Worm (Caenorhabditis elegans) whole organism, late embryonic: ENCODE measurements around the gene ref-1.

Source experiments
- C08G9.2 ChIP-seq: sonication (generic microtip); optimal IDR thresholded peaks from 2 replicates; lab custom pipeline; 2016; ENCODE audit warnings: mild to moderate bottlenecking, missing genetic modification characterization, moderate library complexity, missing compliant biosample characterization
- C38D4.7 ChIP-seq: fragments of 200-800 bp; sonication (Bioruptor generic); optimal IDR thresholded peaks from 2 replicates; lab custom pipeline; 2018; ENCODE audit warnings: mild to moderate bottlenecking, missing genetic modification characterization, moderate library complexity, missing compliant biosample characterization
- K02D7.2 ChIP-seq: sonication (generic microtip); optimal IDR thresholded peaks from 2 replicates; lab custom pipeline; 2017; ENCODE audit warnings: mild to moderate bottlenecking, missing genetic modification characterization, missing compliant biosample characterization
- K09A11.1 ChIP-seq: sonication (generic microtip); optimal IDR thresholded peaks from 2 replicates; lab custom pipeline; 2017; ENCODE audit warnings: antibody characterized with exemption, mild to moderate bottlenecking, missing genetic modification characterization, missing compliant biosample characterization; ENCODE audit not compliant: insufficient read depth
- T23F11.4 ChIP-seq: fragments of 200-800 bp; sonication (Bioruptor generic); optimal IDR thresholded peaks from 2 replicates; lab custom pipeline; 2018; ENCODE audit warnings: mild to moderate bottlenecking, missing genetic modification characterization, missing compliant biosample characterization
- ceh-14 ChIP-seq: sonication (generic microtip); optimal IDR thresholded peaks from 2 replicates; lab custom pipeline; 2016; ENCODE audit warnings: missing genotype, missing genetic modification characterization, missing compliant biosample characterization
- ceh-18 ChIP-seq: sonication (generic microtip); optimal IDR thresholded peaks from 2 replicates; lab custom pipeline; 2016; ENCODE audit warnings: missing genetic modification characterization, missing compliant biosample characterization
- ceh-19 ChIP-seq: fragments of 200-800 bp; sonication (Bioruptor generic); optimal IDR thresholded peaks from 2 replicates; lab custom pipeline; 2018; ENCODE audit warnings: mild to moderate bottlenecking, missing genetic modification characterization, missing compliant biosample characterization
- ceh-24 ChIP-seq: sonication (generic microtip); optimal IDR thresholded peaks from 2 replicates; lab custom pipeline; 2016; ENCODE audit warnings: mild to moderate bottlenecking, missing genetic modification characterization, missing compliant biosample characterization
- ceh-30 ChIP-seq: fragments of 150-350 bp; optimal IDR thresholded peaks from 2 replicates; lab custom pipeline; 2014; ENCODE audit warnings: missing biosample characterization, missing genetic modification characterization
- ceh-31 ChIP-seq: sonication (generic microtip); optimal IDR thresholded peaks from 2 replicates; lab custom pipeline; 2016; ENCODE audit warnings: missing genetic modification characterization, missing compliant biosample characterization
- ceh-34 ChIP-seq: sonication (generic microtip); optimal IDR thresholded peaks from 2 replicates; lab custom pipeline; 2016; ENCODE audit warnings: mild to moderate bottlenecking, missing genetic modification characterization, missing compliant biosample characterization
- ceh-45 ChIP-seq: fragments of 200-800 bp; sonication (Bioruptor generic); IDR thresholded peaks from 2 replicates; pipeline ENCODE4 v1.3.6; 2022; ENCODE audit warnings: missing genetic modification reagents, missing genetic modification characterization, missing compliant biosample characterization
- ceh-48 ChIP-seq: sonication (generic microtip); optimal IDR thresholded peaks from 2 replicates; lab custom pipeline; 2016; ENCODE audit warnings: missing genetic modification characterization, inconsistent platforms, missing compliant biosample characterization
- ceh-6 ChIP-seq: fragments of 200-800 bp; sonication (Bioruptor generic); optimal IDR thresholded peaks from 2 replicates; lab custom pipeline; 2018; ENCODE audit warnings: mild to moderate bottlenecking, missing genetic modification characterization, missing compliant biosample characterization
- ceh-9 ChIP-seq: sonication (generic microtip); optimal IDR thresholded peaks from 2 replicates; lab custom pipeline; 2016; ENCODE audit warnings: mild to moderate bottlenecking, missing genetic modification characterization, inconsistent platforms, missing compliant biosample characterization
- dmd-4 ChIP-seq: sonication (generic microtip); optimal IDR thresholded peaks from 2 replicates; lab custom pipeline; 2016; ENCODE audit warnings: borderline replicate concordance, missing genetic modification characterization, missing compliant biosample characterization
- dve-1 ChIP-seq: sonication (generic microtip); optimal IDR thresholded peaks from 2 replicates; lab custom pipeline; 2017; ENCODE audit warnings: antibody characterized with exemption, mild to moderate bottlenecking, missing genetic modification characterization, missing compliant biosample characterization
- elt-2 ChIP-seq: sonication (generic microtip); optimal IDR thresholded peaks from 2 replicates; lab custom pipeline; 2016; ENCODE audit warnings: missing genetic modification reagents, missing genetic modification characterization, missing compliant biosample characterization
- elt-4 ChIP-seq: sonication (generic microtip); optimal IDR thresholded peaks from 2 replicates; lab custom pipeline; 2016; ENCODE audit warnings: missing genetic modification characterization, missing compliant biosample characterization
- ets-4 ChIP-seq: sonication (generic microtip); optimal IDR thresholded peaks from 2 replicates; lab custom pipeline; 2016; ENCODE audit warnings: missing genetic modification characterization, missing compliant biosample characterization
- eyg-1 ChIP-seq: sonication (generic microtip); optimal IDR thresholded peaks from 2 replicates; lab custom pipeline; 2016; ENCODE audit warnings: missing genotype, missing genetic modification characterization, missing compliant biosample characterization
- gmeb-2 ChIP-seq: sonication (generic microtip); optimal IDR thresholded peaks from 2 replicates; lab custom pipeline; 2016; ENCODE audit warnings: missing genetic modification characterization, inconsistent platforms, missing compliant biosample characterization
- hlh-13 ChIP-seq: fragments of 200-800 bp; sonication (Bioruptor generic); optimal IDR thresholded peaks from 2 replicates; lab custom pipeline; 2018; ENCODE audit warnings: mild to moderate bottlenecking, missing genetic modification characterization, missing compliant biosample characterization
- hlh-30 ChIP-seq: sonication (generic microtip); optimal IDR thresholded peaks from 2 replicates; lab custom pipeline; 2017; ENCODE audit warnings: antibody characterized with exemption, missing genetic modification characterization, missing compliant biosample characterization; ENCODE audit not compliant: insufficient read depth
- hlh-6 ChIP-seq: sonication (generic microtip); optimal IDR thresholded peaks from 2 replicates; lab custom pipeline; 2016; ENCODE audit warnings: missing genotype, missing genetic modification characterization, missing compliant biosample characterization
- hlh-8 ChIP-seq: sonication (generic microtip); optimal IDR thresholded peaks from 2 replicates; lab custom pipeline; 2016; ENCODE audit warnings: missing genotype, missing genetic modification characterization, missing compliant biosample characterization
- lim-6 ChIP-seq: sonication (generic microtip); optimal IDR thresholded peaks from 2 replicates; lab custom pipeline; 2016; ENCODE audit warnings: missing genetic modification characterization, missing compliant biosample characterization
- lin-11 ChIP-seq: fragments of 200-800 bp; sonication (Bioruptor generic); optimal IDR thresholded peaks from 2 replicates; lab custom pipeline; 2018; ENCODE audit warnings: mild to moderate bottlenecking, missing genetic modification characterization, missing compliant biosample characterization
- madf-2 ChIP-seq: sonication (generic microtip); optimal IDR thresholded peaks from 2 replicates; lab custom pipeline; 2017; ENCODE audit warnings: missing genetic modification characterization, missing compliant biosample characterization
- mec-3 ChIP-seq: sonication (generic microtip); optimal IDR thresholded peaks from 2 replicates; lab custom pipeline; 2016; ENCODE audit warnings: borderline replicate concordance, missing genetic modification characterization, missing compliant biosample characterization
- nfya-1 ChIP-seq: sonication (generic microtip); optimal IDR thresholded peaks from 2 replicates; lab custom pipeline; 2017; ENCODE audit warnings: missing genetic modification characterization, mild to moderate bottlenecking, missing compliant biosample characterization, antibody characterized with exemption, moderate library complexity
- odd-2 ChIP-seq: sonication (generic microtip); optimal IDR thresholded peaks from 2 replicates; lab custom pipeline; 2017; ENCODE audit warnings: antibody characterized with exemption, mild to moderate bottlenecking, missing genetic modification characterization, missing compliant biosample characterization
- pag-3 ChIP-seq: sonication (generic microtip); optimal IDR thresholded peaks from 2 replicates; lab custom pipeline; 2016; ENCODE audit warnings: missing compliant biosample characterization, missing genetic modification characterization, borderline replicate concordance
- pat-9 ChIP-seq: fragments of 200-800 bp; sonication (Bioruptor generic); optimal IDR thresholded peaks from 2 replicates; lab custom pipeline; 2018; ENCODE audit warnings: mild to moderate bottlenecking, missing genetic modification characterization, moderate library complexity, missing compliant biosample characterization
- pha-2 ChIP-seq: sonication (generic microtip); optimal IDR thresholded peaks from 2 replicates; lab custom pipeline; 2017; ENCODE audit warnings: mild to moderate bottlenecking, missing genetic modification characterization, missing compliant biosample characterization
- pha-4 ChIP-seq: fragments of 150-350 bp; optimal IDR thresholded peaks from 2 replicates; lab custom pipeline; 2018; ENCODE audit warnings: missing biosample characterization, missing genetic modification reagents, missing genetic modification characterization
- pqm-1 ChIP-seq: sonication (generic microtip); optimal IDR thresholded peaks from 2 replicates; lab custom pipeline; 2016; ENCODE audit warnings: missing genetic modification characterization, missing compliant biosample characterization
- pros-1 ChIP-seq: fragments of 150-350 bp; optimal IDR thresholded peaks from 2 replicates; lab custom pipeline; 2014; ENCODE audit warnings: missing biosample characterization, missing genetic modification reagents, missing genetic modification characterization
- ref-2 ChIP-seq: sonication (generic microtip); optimal IDR thresholded peaks from 2 replicates; lab custom pipeline; 2016; ENCODE audit warnings: missing genetic modification characterization, missing compliant biosample characterization
- sdc-2 ChIP-seq: sonication (generic microtip); optimal IDR thresholded peaks from 2 replicates; lab custom pipeline; 2016; ENCODE audit warnings: missing genotype, missing genetic modification characterization, missing compliant biosample characterization
- sox-2 ChIP-seq: fragments of 200-800 bp; sonication (Bioruptor generic); IDR thresholded peaks from 2 replicates; pipeline ENCODE4 v1.3.6; 2022; ENCODE audit warnings: missing genetic modification reagents, missing genetic modification characterization, missing compliant biosample characterization
- syd-9 ChIP-seq: sonication (generic microtip); optimal IDR thresholded peaks from 2 replicates; lab custom pipeline; 2016; ENCODE audit warnings: mild to moderate bottlenecking, missing genetic modification characterization, moderate library complexity, missing compliant biosample characterization
- tbx-7 ChIP-seq: sonication (generic microtip); optimal IDR thresholded peaks from 2 replicates; lab custom pipeline; 2016; ENCODE audit warnings: missing genotype, missing genetic modification characterization, missing compliant biosample characterization
- unc-3 ChIP-seq, 2 experiments: fragments of 200-800 bp in 1 of 2; sonication (Bioruptor generic) in 1 of 2; sonication (generic microtip) in 1 of 2; conservative IDR thresholded peaks in 1 of 2; optimal IDR thresholded peaks in 1 of 2; 2 replicates each; pipeline versions ENCODE4 v1.3.6 to Lab custom; 2016 to 2022; ENCODE audit warnings: missing compliant biosample characterization in 2 of 2, missing genetic modification characterization in 2 of 2, missing genetic modification reagents in 1 of 2
- unc-42 ChIP-seq: sonication (generic microtip); optimal IDR thresholded peaks from 2 replicates; lab custom pipeline; 2016; ENCODE audit warnings: missing genotype, missing genetic modification characterization, missing compliant biosample characterization
- unc-55 ChIP-seq: sonication (generic microtip); optimal IDR thresholded peaks from 2 replicates; lab custom pipeline; 2017; ENCODE audit warnings: missing biosample characterization, missing genetic modification reagents, missing genetic modification characterization
- unc-86 ChIP-seq: sonication (generic microtip); optimal IDR thresholded peaks from 2 replicates; lab custom pipeline; 2016; ENCODE audit warnings: missing genetic modification characterization, missing compliant biosample characterization
- zip-5 ChIP-seq: sonication (generic microtip); optimal IDR thresholded peaks from 2 replicates; lab custom pipeline; 2016; ENCODE audit warnings: missing genetic modification characterization, missing compliant biosample characterization

The ref-1 gene

ce11 chrII:10200759-10201158 lies 17.5 kb upstream of the ref-1 start, which contains the start of gene arv-1 (continued):
- TF ChIP-seq ceh-19 (GFP tag; lab: Kevin White, UChicago): no peak
- TF ChIP-seq nfya-1: no peak
- TF ChIP-seq pat-9: no peak
- peak; percentile 19 for TF ChIP-seq elt-2 (tag; lab: Kevin White, UChicago)
- TF ChIP-seq eyg-1: no peak
- TF ChIP-seq sox-2 (GFP tag; lab: Robert Waterston, UW): 0 out of 2 replicates have a peak, but pooled peaks have one; percentile 22
- TF ChIP-seq ceh-45 (GFP tag; lab: Robert Waterston, UW): no peak
- TF ChIP-seq hlh-13: no peak
- no peak for TF ChIP-seq unc-55
- TF ChIP-seq C08G9.2 (tag; lab: Kevin White, UChicago): peak; percentile 52
- no peak for TF ChIP-seq elt-4 (tag; lab: Kevin White, UChicago)
- TF ChIP-seq ceh-31 (tag; lab: Kevin White, UChicago): peak; percentile 79
- no peak for TF ChIP-seq ceh-30 (tag; lab: Kevin White, UChicago)
- peak; percentile 74 for TF ChIP-seq tbx-7 (tag; lab: Kevin White, UChicago)
- TF ChIP-seq K02D7.2 (tag; lab: Kevin White, UChicago): no peak
- no peak for TF ChIP-seq odd-2 (tag; lab: Kevin White, UChicago)
- TF ChIP-seq unc-86: no peak
- TF ChIP-seq sdc-2 (tag; lab: Kevin White, UChicago): no peak
- peak; percentile 42 for TF ChIP-seq unc-42 (tag; lab: Kevin White, UChicago)
- no peak for TF ChIP-seq ceh-48 (tag; lab: Kevin White, UChicago)
- peak; percentile 26 for TF ChIP-seq C38D4.7 (GFP tag; lab: Kevin White, UChicago)
- no peak for TF ChIP-seq lim-6
- no peak for TF ChIP-seq ceh-9
- TF ChIP-seq ceh-6 (GFP tag; lab: Kevin White, UChicago): no peak
- no peak for TF ChIP-seq madf-2 (tag; lab: Kevin White, UChicago)
- peak; percentile 54 for TF ChIP-seq zip-5
- no peak for TF ChIP-seq lin-11 (tag; lab: Kevin White, UChicago)
- no peak for TF ChIP-seq hlh-30 (tag; lab: Kevin White, UChicago)
- TF ChIP-seq mec-3 (tag; lab: Kevin White, UChicago): no peak

DNA sequence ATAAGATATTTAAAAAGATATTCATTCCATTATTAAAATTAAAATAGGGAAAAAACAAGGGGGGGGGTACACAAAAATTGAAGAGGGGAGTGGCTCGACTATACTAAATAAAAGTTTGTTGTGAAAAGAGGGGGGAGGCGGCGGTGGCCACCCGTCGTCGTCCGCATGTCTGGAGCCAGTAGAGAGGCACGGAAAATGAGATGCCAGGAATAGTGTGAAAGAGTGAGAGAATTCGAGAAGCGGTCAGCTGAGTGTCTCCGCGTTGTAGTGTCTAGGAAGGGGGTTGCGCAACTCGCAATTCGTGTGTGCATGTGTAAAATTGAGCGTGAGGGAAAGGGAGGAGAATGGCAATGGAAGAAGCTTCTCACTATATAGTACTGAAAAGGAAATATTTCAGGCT lies 16.0 kb upstream of the ref-1 start:
- TF ChIP-seq unc-42 (tag; lab: Kevin White, UChicago) (peak; percentile 59), hlh-13 (peak; percentile 4), ceh-14 (tag; lab: Kevin White, UChicago) (peak; percentile 49), ceh-24 (tag; lab: Kevin White, UChicago) (no peak), zip-5 (no peak), pha-2 (tag; lab: Kevin White, UChicago) (no peak), ceh-9 (no peak), hlh-8 (tag; lab: Kevin White, UChicago) (peak; percentile 51), dve-1 (tag; lab: Kevin White, UChicago) (no peak), pag-3 (tag; lab: Kevin White, UChicago) (no peak), pros-1 (tag; lab: Kevin White, UChicago) (no peak), hlh-6 (tag; lab: Kevin White, UChicago) (no peak), unc-86 (no peak), madf-2 (tag; lab: Kevin White, UChicago) (peak; percentile 37), pqm-1 (no peak), dmd-4 (tag; lab: Kevin White, UChicago) (no peak), T23F11.4 (GFP tag; lab: Kevin White, UChicago) (no peak), lim-6 (no peak), unc-55 (peak; percentile 52), gmeb-2 (tag; lab: Kevin White, UChicago) (no peak), ceh-48 (tag; lab: Kevin White, UChicago) (no peak), pha-4 (tag; lab: Kevin White, UChicago) (no peak), K09A11.1 (tag; lab: Kevin White, UChicago) (no peak), unc-3 (GFP tag; conservative IDR thresholded peaks at IDR 0.05; lab: Robert Waterston, UW) (no peak), unc-3 (tag; optimal IDR thresholded peaks at IDR 0.05; lab: Kevin White, UChicago) (no peak), elt-4 (tag; lab: Kevin White, UChicago) (no peak), lin-11 (tag; lab: Kevin White, UChicago) (no peak), ceh-18 (tag; lab: Kevin White, UChicago) (peak; percentile 31), syd-9 (tag; lab: Kevin White, UChicago) (peak; percentile 23), ceh-34 (peak; percentile 61), ceh-6 (GFP tag; lab: Kevin White, UChicago) (no peak), ref-2 (tag; lab: Kevin White, UChicago) (peak; percentile 64), ets-4 (tag; lab: Kevin White, UChicago) (peak; percentile 31)
